Fruit fly (Drosophila melanogaster) S2 (cell line): ENCODE results near the gene CG43923.
"Not testable (repeated sequence)": the region's sequence is repeated elsewhere in the genome, so short reads cannot be mapped to it uniquely, and the experiment has no call there.

Experiments
- CG8478 ChIP-seq: fragments of >200 bp; optimal IDR thresholded peaks from 2 replicates; lab custom pipeline; 2018
- CTCF ChIP-seq, 2 experiments: fragments of >200 bp; optimal IDR thresholded peaks; 2 replicates each; lab custom pipeline; 2018

DNA sequence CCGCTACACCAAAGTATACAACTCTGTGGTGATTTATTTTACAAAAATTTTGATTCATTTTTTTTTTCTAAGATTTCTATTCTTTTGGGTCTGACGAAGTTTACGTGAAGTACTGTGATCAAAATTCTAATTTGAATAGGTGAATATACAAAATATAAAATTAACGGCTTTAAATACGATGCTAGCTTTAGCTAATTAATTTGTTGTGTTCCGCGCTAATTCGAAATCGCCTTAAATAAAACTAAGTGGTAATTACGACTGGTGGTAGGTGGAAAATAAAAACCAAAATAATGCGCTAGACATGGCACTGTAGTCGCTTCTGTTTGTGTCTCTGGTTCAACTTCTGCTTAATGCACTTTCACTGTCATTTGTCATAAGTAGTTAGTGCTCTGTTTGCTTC, at the start of gene CG43923:
- TF ChIP-seq CTCF (optimal IDR thresholded peaks at IDR 0.05; lab: Kevin White, UChicago); CG8478: not testable (repeated sequence)
